Worm (Caenorhabditis elegans): Measurements from ENCODE around the gene F08H9.2.
A peak's percentile ranks its signal among the peaks of the same experiment; 100 is the strongest.

The F08H9.2 gene

ce11 chrV:14495493-14495892 is 35.0 kb downstream of the F08H9.2 start:
- TF ChIP-seq C34F6.9 (tag; optimal IDR thresholded peaks at IDR 0.05) (peak; percentile 17), blmp-1 (tag; optimal IDR thresholded peaks at IDR 0.05; ENCODE audit: insufficient read depth) (peak; percentile 77), aly-2 (tag; optimal IDR thresholded peaks at IDR 0.05) (no peak), sem-4 (tag; optimal IDR thresholded peaks at IDR 0.05) (peak; percentile 21)

DNA sequence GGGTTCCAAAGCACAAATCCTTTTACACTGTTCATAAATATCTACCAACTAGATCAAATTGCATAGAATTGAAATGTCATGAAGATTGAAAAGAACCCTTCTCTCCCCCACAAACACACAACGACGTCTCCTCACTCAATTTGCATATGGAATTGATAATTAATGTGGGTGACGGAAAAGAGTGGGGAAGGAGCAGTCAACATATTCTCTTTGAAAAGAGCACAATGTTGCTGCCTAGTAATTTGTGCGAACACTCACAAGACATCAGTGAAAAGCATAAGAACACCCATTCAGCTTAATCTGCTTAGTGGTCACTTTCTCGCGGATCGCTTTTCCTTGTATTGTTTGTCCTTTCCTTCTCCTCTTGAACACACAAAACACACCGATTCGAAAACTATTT is 36.0 kb downstream of the F08H9.2 start:
- TF ChIP-seq unc-39 (tag; optimal IDR thresholded peaks at IDR 0.05) (no peak), snpc-4 (tag; optimal IDR thresholded peaks at IDR 0.05) (no peak), unc-55 (GFP tag; optimal IDR thresholded peaks at IDR 0.05) (no peak), ceh-82 (tag; optimal IDR thresholded peaks at IDR 0.05) (no peak), ZK546.5 (tag; optimal IDR thresholded peaks at IDR 0.05) (no peak), nhr-25 (tag; optimal IDR thresholded peaks at IDR 0.05) (no peak), skn-1 (tag; optimal IDR thresholded peaks at IDR 0.05) (no peak), nhr-77 (tag; optimal IDR thresholded peaks at IDR 0.05) (no peak), lsy-2 (tag; optimal IDR thresholded peaks at IDR 0.05) (no peak)

DNA sequence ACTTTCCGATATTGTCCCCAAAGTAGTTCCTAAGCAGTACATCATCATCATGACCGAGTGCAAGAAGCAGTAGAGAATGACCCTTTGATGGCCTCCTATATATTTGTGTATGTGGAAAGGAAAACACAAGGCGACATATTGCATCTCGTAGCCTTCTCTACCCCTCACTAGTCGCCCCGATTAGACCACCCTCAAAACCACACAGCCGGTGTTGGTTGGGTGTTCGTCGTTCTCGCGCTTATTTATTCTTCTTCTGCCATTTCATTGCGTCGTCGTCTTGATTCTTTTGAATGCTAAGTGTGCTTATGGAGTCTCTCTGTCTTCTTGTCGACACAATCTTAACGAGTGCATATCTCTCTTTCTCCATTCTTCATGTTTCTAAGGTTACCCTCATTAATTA is 37.7 kb downstream of the F08H9.2 start:
- TF ChIP-seq peb-1 (tag; optimal IDR thresholded peaks at IDR 0.05) (no peak), egl-27 (tag; optimal IDR thresholded peaks at IDR 0.05) (no peak), nhr-12 (tag; optimal IDR thresholded peaks at IDR 0.05) (no peak), dmd-4 (tag; optimal IDR thresholded peaks at IDR 0.05) (no peak)

DNA sequence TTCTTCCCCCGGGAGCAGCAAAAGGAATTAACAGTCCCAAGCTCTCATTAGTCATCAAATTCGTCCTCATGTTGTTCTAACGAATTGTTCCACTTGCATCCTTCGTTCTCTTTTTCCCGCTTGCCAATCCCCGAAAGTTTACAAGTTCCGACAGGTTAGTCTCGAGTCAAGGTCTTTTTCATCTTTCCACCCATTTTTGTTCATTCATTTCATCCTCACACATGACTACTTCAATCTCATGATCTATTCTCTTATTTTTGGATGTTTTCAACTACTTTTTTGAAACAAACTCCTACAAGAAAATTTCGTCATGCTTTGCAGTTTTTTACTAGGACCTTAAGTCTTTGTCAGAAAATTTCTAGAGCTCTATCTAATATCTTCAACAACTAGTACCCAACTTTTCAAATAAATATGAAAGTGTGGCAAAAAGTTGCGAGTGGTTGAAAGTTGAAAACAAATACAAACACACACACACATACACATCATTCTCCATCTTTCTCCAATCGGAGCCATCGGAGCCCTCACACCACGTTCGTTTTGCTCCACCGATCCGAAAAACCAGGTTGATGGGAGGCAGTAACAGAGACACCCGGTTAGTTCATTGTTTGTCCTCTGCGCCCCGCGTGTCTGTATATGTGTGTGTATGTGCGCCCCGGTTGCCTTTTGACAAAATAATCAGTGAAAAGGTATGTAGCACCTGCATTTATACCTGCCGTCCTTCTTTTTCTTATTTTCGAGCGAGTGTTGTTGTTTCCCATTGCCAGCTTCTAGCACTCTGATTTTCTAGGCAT is 38.8 kb downstream of the F08H9.2 start:
- TF ChIP-seq nhr-25 (tag; optimal IDR thresholded peaks at IDR 0.05), result peak; percentile 31
- TF ChIP-seq F13H6.1 (tag; optimal IDR thresholded peaks at IDR 0.05), result peak; percentile 32
- TF ChIP-seq C34F6.9 (tag; optimal IDR thresholded peaks at IDR 0.05), result peak; percentile 11
- no peak for TF ChIP-seq nhr-21 (tag; optimal IDR thresholded peaks at IDR 0.05)
- peak; percentile 54 for TF ChIP-seq nhr-129 (tag; optimal IDR thresholded peaks at IDR 0.05)
- TF ChIP-seq lin-11 (tag; optimal IDR thresholded peaks at IDR 0.05), result no peak

ce11 chrV:14500554-14500953 is 40.1 kb downstream of the F08H9.2 start:
- TF ChIP-seq nhr-12 (tag; optimal IDR thresholded peaks at IDR 0.05) (no peak), ama-1 (optimal IDR thresholded peaks at IDR 0.05) (no peak), mdl-1 (tag; optimal IDR thresholded peaks at IDR 0.05) (no peak), unc-55 (GFP tag; optimal IDR thresholded peaks at IDR 0.05) (peak; percentile 24), unc-62 (GFP tag; optimal IDR thresholded peaks at IDR 0.05) (no peak), nhr-21 (tag; optimal IDR thresholded peaks at IDR 0.05) (no peak), alr-1 (tag; optimal IDR thresholded peaks at IDR 0.05) (no peak)

DNA sequence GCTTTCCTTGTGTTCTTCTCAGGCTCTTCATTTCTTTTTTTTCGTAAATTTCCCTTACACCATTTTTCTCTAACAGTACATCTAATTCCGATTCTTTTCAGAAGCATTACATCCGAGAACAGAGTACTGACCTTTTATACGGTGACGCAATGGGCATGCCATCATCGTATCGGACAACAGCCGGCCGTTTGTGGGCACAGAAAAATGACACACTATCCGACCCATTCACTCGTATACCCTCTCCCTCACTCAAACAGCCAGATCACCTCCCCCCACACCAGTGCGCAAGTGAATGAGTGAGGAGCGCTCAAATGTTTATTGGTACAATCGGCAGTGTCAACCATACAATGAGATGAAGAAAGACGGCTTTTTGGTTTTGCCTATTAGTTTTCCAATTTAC is 40.7 kb downstream of the F08H9.2 start, which contains the start of gene R02D5.24:
R02D5.24 (plus strand) TSS at position 205 of the 400 bp plus-strand sequence.
- TF ChIP-seq egl-27 (tag; optimal IDR thresholded peaks at IDR 0.05), result no peak
- no peak for TF ChIP-seq ama-1 (optimal IDR thresholded peaks at IDR 0.05)
- TF ChIP-seq mbf-1 (tag; optimal IDR thresholded peaks at IDR 0.05), result no peak
- no peak for TF ChIP-seq ztf-4 (tag; optimal IDR thresholded peaks at IDR 0.05)
- no peak for TF ChIP-seq ZK546.5 (tag; optimal IDR thresholded peaks at IDR 0.05)
- no peak for TF ChIP-seq elt-1 (tag; optimal IDR thresholded peaks at IDR 0.05)
- no peak for TF ChIP-seq ceh-82 (tag; optimal IDR thresholded peaks at IDR 0.05)
- TF ChIP-seq nhr-6 (tag; optimal IDR thresholded peaks at IDR 0.05), result no peak
- no peak for TF ChIP-seq nhr-129 (tag; optimal IDR thresholded peaks at IDR 0.05)
- TF ChIP-seq nhr-23 (tag; optimal IDR thresholded peaks at IDR 0.05), result no peak
- TF ChIP-seq lsy-2 (tag; optimal IDR thresholded peaks at IDR 0.05), result no peak
- no peak for TF ChIP-seq peb-1 (tag; optimal IDR thresholded peaks at IDR 0.05)
- no peak for TF ChIP-seq unc-62 (GFP tag; optimal IDR thresholded peaks at IDR 0.05)
- TF ChIP-seq zag-1 (tag; optimal IDR thresholded peaks at IDR 0.05), result no peak
- TF ChIP-seq unc-39 (tag; optimal IDR thresholded peaks at IDR 0.05), result no peak
- no peak for TF ChIP-seq unc-55 (GFP tag; optimal IDR thresholded peaks at IDR 0.05)
- no peak for TF ChIP-seq nhr-237 (tag; optimal IDR thresholded peaks at IDR 0.05)
- no peak for TF ChIP-seq C34F6.9 (tag; optimal IDR thresholded peaks at IDR 0.05)
- TF ChIP-seq nhr-25 (tag; optimal IDR thresholded peaks at IDR 0.05), result no peak

Data from whole organism, L2 larva.